Fruit fly (Drosophila melanogaster): ENCODE data around the gene CG31407.

Gene CG31407

dm6 chr3R:10048035-10048774 lies 23.3 kb upstream of the CG31407 start (continued):
- TF ChIP-seq stc (GFP tag; IDR thresholded peaks at IDR 0.05) (no peak), CG12104 (GFP tag; optimal IDR thresholded peaks at IDR 0.05) (peak; percentile 52), Ptx1 (GFP tag; IDR thresholded peaks at IDR 0.05) (peak; percentile 37; the same call in 1 of the 2 replicates), Lim3 (GFP tag; IDR thresholded peaks at IDR 0.05) (no peak), zf30C (GFP tag; optimal IDR thresholded peaks at IDR 0.05) (no peak), NC2α (GFP tag; optimal IDR thresholded peaks at IDR 0.05) (no peak), bcd (GFP tag; optimal IDR thresholded peaks at IDR 0.05) (peak; percentile 17), CG11504 (tag; optimal IDR thresholded peaks at IDR 0.05) (peak; percentile 74), CG2889 (GFP tag; IDR thresholded peaks at IDR 0.05) (0 out of 3 replicates have a peak, but pooled peaks have one; percentile 21), grau (tag; optimal IDR thresholded peaks at IDR 0.05) (peak; percentile 63), CG17385 (GFP tag; optimal IDR thresholded peaks at IDR 0.05) (peak; percentile 46), fd96Cb (tag; optimal IDR thresholded peaks at IDR 0.05) (peak; percentile 29), CG17359 (tag; optimal IDR thresholded peaks at IDR 0.05) (peak; percentile 22), CG34376 (GFP tag; optimal IDR thresholded peaks at IDR 0.05) (peak; percentile 54), Xrp1 (GFP tag; IDR thresholded peaks at IDR 0.05) (peak; percentile 15; the same call in 1 of the 2 replicates), phol (tag; optimal IDR thresholded peaks at IDR 0.05) (peak; percentile 52), CG30403 (GFP tag; optimal IDR thresholded peaks at IDR 0.05) (peak; percentile 52), CG1233 (GFP tag; optimal IDR thresholded peaks at IDR 0.05) (peak; percentile 45), slbo (GFP tag; IDR thresholded peaks at IDR 0.05) (peak; percentile 39), peb (GFP tag; IDR thresholded peaks at IDR 0.05) (0 out of 2 replicates have a peak, but pooled peaks have one; percentile 10), dysf (GFP tag; IDR thresholded peaks at IDR 0.05) (0 out of 3 replicates have a peak, but pooled peaks have one; percentile 36), ind (GFP tag; optimal IDR thresholded peaks at IDR 0.05) (peak; percentile 23), CG1602 (GFP tag; optimal IDR thresholded peaks at IDR 0.05) (peak; percentile 11), BtbVII (GFP tag; optimal IDR thresholded peaks at IDR 0.05) (peak; percentile 19), row (GFP tag; IDR thresholded peaks at IDR 0.05) (peak; percentile 67), Nf-YB (GFP tag; optimal IDR thresholded peaks at IDR 0.05) (peak; percentile 17), CG31441 (GFP tag; IDR thresholded peaks at IDR 0.05) (peak; percentile 56), sens (GFP tag) (peak; percentile 48), Xbp1 (GFP tag; optimal IDR thresholded peaks at IDR 0.05) (peak; percentile 19), CG12391 (tag; optimal IDR thresholded peaks at IDR 0.05) (peak; percentile 47), CG8924 (tag; optimal IDR thresholded peaks at IDR 0.05) (peak; percentile 11), Sox100B (GFP tag; optimal IDR thresholded peaks at IDR 0.05) (peak; percentile 71), Mad (GFP tag; optimal IDR thresholded peaks at IDR 0.05) (no peak), twi (tag; optimal IDR thresholded peaks at IDR 0.05) (no peak), CG34422 (GFP tag; IDR thresholded peaks at IDR 0.05) (0 out of 3 replicates have a peak, but pooled peaks have one; percentile 20), CG14710 (tag; optimal IDR thresholded peaks at IDR 0.05) (peak; percentile 20), CG12769 (tag; optimal IDR thresholded peaks at IDR 0.05) (no peak), CG18764 (GFP tag; optimal IDR thresholded peaks at IDR 0.05) (peak; percentile 10), Bgb (GFP tag; IDR thresholded peaks at IDR 0.05; ENCODE audit: partially characterized antibody) (peak; percentile 35; the same call in 1 of the 2 replicates), CG15696 (tag; optimal IDR thresholded peaks at IDR 0.05) (no peak), CG2678 (tag; optimal IDR thresholded peaks at IDR 0.05) (peak; percentile 75), Asciz (GFP tag; optimal IDR thresholded peaks at IDR 0.05) (peak; percentile 66), CG4424 (GFP tag; optimal IDR thresholded peaks at IDR 0.05) (peak; percentile 42), dm (GFP tag; optimal IDR thresholded peaks at IDR 0.05) (no peak), Fer3 (tag; optimal IDR thresholded peaks at IDR 0.05) (peak; percentile 10), CG2712 (tag; optimal IDR thresholded peaks at IDR 0.05) (peak; percentile 59), scrt (GFP tag; optimal IDR thresholded peaks at IDR 0.05) (peak; percentile 5), lbe (GFP tag; optimal IDR thresholded peaks at IDR 0.05) (peak; percentile 39), MBD-R2 (GFP tag; IDR thresholded peaks at IDR 0.05) (0 out of 2 replicates have a peak, but pooled peaks have one; percentile 7)

Measured in whole organism, embryonic.